Worm (Caenorhabditis elegans): ENCODE results near the gene K05F1.9.
"Not testable (repeated sequence)": the region's sequence is repeated elsewhere in the genome, so short reads cannot be mapped to it uniquely, and the experiment has no call there.

The K05F1.9 gene

DNA sequence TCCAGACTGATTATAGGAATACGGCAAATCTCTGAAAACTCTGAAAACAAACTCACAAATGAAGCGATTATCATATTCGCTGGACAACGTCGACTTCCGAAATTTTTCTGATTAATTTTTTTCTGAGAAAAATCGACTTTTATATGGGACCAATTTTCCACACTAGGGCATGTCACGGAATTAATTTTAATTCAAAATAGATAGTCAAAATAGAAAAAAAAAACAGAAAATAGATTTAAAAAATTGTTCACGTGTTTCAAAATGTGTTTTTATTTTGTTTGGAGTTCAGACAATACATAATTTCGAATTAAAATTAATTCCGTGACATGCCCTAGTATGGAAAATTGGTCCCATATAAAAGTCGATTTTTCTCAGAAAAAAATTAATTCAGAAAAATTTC lies 43.3 kb downstream of the K05F1.9 start, which contains the start of the genes F10C1.3 and F10C1.23:
Gene F10C1.3 (minus strand): TSS at position 101 of the 400 bp plus-strand sequence.
Gene F10C1.23 (plus strand): TSS at position 385 of the 400 bp plus-strand sequence.
- TF ChIP-seq ets-4, hlh-6, eyg-1 (tag; optimal IDR thresholded peaks at IDR 0.05): not testable (repeated sequence)

DNA sequence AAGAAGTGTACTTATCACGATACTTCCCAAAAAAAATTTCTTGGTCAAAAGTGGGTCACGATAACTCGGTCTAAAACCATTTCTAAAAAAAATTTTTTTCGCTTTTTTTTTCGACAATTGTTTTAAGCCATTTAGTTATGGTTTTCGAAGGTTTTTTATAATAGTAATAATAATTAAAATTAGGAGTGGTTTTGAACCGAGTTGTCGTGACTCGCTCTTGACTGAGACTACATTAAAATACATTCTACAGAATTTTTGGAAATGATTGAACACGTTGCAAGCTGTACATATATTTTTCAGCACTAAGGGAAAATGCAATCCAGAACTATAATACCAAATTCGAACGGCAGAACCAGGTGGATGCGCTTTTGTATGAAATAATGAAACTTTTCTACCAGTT lies 46.8 kb downstream of the K05F1.9 start, which contains the start of gene F10C1.8:
Gene F10C1.8 (plus strand): TSS at position 301 of the 400 bp plus-strand sequence.
- TF ChIP-seq ceh-34 (tag; optimal IDR thresholded peaks at IDR 0.05) = no peak
- no peak for TF ChIP-seq elt-2 (tag; optimal IDR thresholded peaks at IDR 0.05)
- no peak for TF ChIP-seq hlh-8 (tag; optimal IDR thresholded peaks at IDR 0.05)
- no peak for TF ChIP-seq unc-55 (GFP tag; optimal IDR thresholded peaks at IDR 0.05)
- no peak for TF ChIP-seq ceh-30 (tag; optimal IDR thresholded peaks at IDR 0.05)
- no peak for TF ChIP-seq ceh-9 (tag; optimal IDR thresholded peaks at IDR 0.05)

DNA sequence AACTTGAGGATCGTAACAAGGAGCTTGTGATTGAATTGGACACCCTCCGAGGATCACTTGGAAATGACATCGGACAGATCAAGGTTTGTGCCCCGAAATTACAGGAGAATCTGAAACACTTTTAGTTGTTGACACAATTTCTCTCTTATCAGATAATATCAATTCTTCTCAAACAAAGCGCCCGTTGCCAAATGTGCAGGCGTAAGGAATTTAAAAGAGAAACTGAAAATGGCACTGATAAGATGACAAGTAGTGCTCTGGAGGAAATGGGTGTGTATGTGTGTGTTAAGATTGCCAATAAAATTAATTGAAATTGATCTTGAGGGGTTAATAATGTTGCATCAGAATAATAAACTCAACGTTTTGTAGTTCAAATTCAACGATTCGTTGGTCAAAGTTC lies 49.6 kb downstream of the K05F1.9 start:
- TF ChIP-seq nhr-11 (tag; optimal IDR thresholded peaks at IDR 0.05) (no peak), ceh-48 (tag; optimal IDR thresholded peaks at IDR 0.05) (no peak), elt-2 (tag; optimal IDR thresholded peaks at IDR 0.05) (peak; percentile 83), hlh-15 (tag; optimal IDR thresholded peaks at IDR 0.05) (no peak), eyg-1 (tag; optimal IDR thresholded peaks at IDR 0.05) (no peak), dmd-4 (tag; optimal IDR thresholded peaks at IDR 0.05; ENCODE audit: borderline replicate concordance) (no peak)

All from whole organism, late embryonic.